Fruit fly (Drosophila melanogaster) whole organism, adult: ENCODE results near the gene ppk16.

Experiments used
- CG11617 ChIP-seq: fragments of 200-800 bp; sonication (Bioruptor generic); optimal IDR thresholded peaks from 2 replicates; lab custom pipeline; 2017; ENCODE audit warnings: mild to moderate bottlenecking, missing biosample characterization, missing genetic modification reagents, missing genetic modification characterization
- CG12768 ChIP-seq: fragments of 200-800 bp; sonication (Bioruptor generic); optimal IDR thresholded peaks from 2 replicates; lab custom pipeline; 2017; ENCODE audit warnings: missing biosample characterization, missing genetic modification characterization, mild to moderate bottlenecking, moderate library complexity, missing genetic modification reagents
- CG14711 ChIP-seq: fragments of 200-800 bp; sonication (Bioruptor generic); optimal IDR thresholded peaks from 2 replicates; lab custom pipeline; 2018; ENCODE audit warnings: missing biosample characterization, mild to moderate bottlenecking, missing genetic modification characterization, moderate library complexity
- CG1620 ChIP-seq: fragments of 200-800 bp; sonication (Bioruptor generic); optimal IDR thresholded peaks from 2 replicates; lab custom pipeline; 2016; ENCODE audit warnings: missing biosample characterization, missing genetic modification characterization
- CG33017 ChIP-seq: fragments of 200-800 bp; sonication (Bioruptor generic); optimal IDR thresholded peaks from 2 replicates; lab custom pipeline; 2018; ENCODE audit warnings: missing biosample characterization, mild to moderate bottlenecking, missing genetic modification characterization, moderate library complexity
- CG5204 ChIP-seq: fragments of 200-800 bp; sonication (Bioruptor generic); optimal IDR thresholded peaks from 2 replicates; lab custom pipeline; 2016; ENCODE audit warnings: missing biosample characterization, missing genetic modification characterization
- CG7045 ChIP-seq: fragments of 200-800 bp; sonication (Bioruptor generic); optimal IDR thresholded peaks from 2 replicates; lab custom pipeline; 2017; ENCODE audit warnings: missing biosample characterization, mild to moderate bottlenecking, missing genetic modification characterization
- CG7101 ChIP-seq: fragments of 200-800 bp; sonication (Bioruptor generic); optimal IDR thresholded peaks from 2 replicates; lab custom pipeline; 2018; ENCODE audit warnings: missing biosample characterization, mild to moderate bottlenecking, missing genetic modification characterization, moderate library complexity
- Clk ChIP-seq: fragments of 200-800 bp; sonication (Bioruptor generic); optimal IDR thresholded peaks from 2 replicates; lab custom pipeline; 2017; ENCODE audit warnings: missing biosample characterization, missing genetic modification characterization
- Crg-1 ChIP-seq: fragments of 200-800 bp; sonication (Bioruptor generic); optimal IDR thresholded peaks from 2 replicates; lab custom pipeline; 2016; ENCODE audit warnings: missing biosample characterization, missing genetic modification characterization
- Hr96 ChIP-seq: fragments of 200-800 bp; sonication (Bioruptor generic); optimal IDR thresholded peaks from 2 replicates; lab custom pipeline; 2016; ENCODE audit warnings: missing biosample characterization, missing genetic modification characterization
- Mnt ChIP-seq: fragments of 200-800 bp; sonication (Bioruptor generic); optimal IDR thresholded peaks from 2 replicates; lab custom pipeline; 2016; ENCODE audit warnings: missing biosample characterization, mild to moderate bottlenecking, missing genetic modification characterization
- bab1 ChIP-seq: fragments of 200-800 bp; sonication (Bioruptor generic); optimal IDR thresholded peaks from 3 replicates; lab custom pipeline; 2019; ENCODE audit warnings: missing biosample characterization, mild to moderate bottlenecking, missing genetic modification characterization, moderate library complexity
- cic ChIP-seq: fragments of 200-800 bp; sonication (Bioruptor generic); optimal IDR thresholded peaks from 2 replicates; lab custom pipeline; 2017; ENCODE audit warnings: missing biosample characterization, mild to moderate bottlenecking, missing genetic modification characterization, moderate library complexity
- cnc ChIP-seq, 2 experiments: fragments of >200 bp; optimal IDR thresholded peaks; 2 replicates each; lab custom pipeline; 2017
- kay ChIP-seq: fragments of 200-800 bp; sonication (Bioruptor generic); peaks from one replicate; lab custom pipeline; 2016; ENCODE audit warnings: missing biosample characterization, missing genetic modification characterization, borderline replicate concordance
- ovo ChIP-seq: fragments of 200-800 bp; sonication (Bioruptor generic); optimal IDR thresholded peaks from 2 replicates; lab custom pipeline; 2016; ENCODE audit warnings: missing biosample characterization, missing genetic modification characterization
- pad ChIP-seq: fragments of 200-800 bp; sonication (Bioruptor generic); optimal IDR thresholded peaks from 3 replicates; lab custom pipeline; 2017; ENCODE audit warnings: missing biosample characterization, missing genetic modification characterization, mild to moderate bottlenecking, moderate library complexity, missing genetic modification reagents
- tj ChIP-seq: fragments of 200-800 bp; sonication (Bioruptor generic); optimal IDR thresholded peaks from 3 replicates; lab custom pipeline; 2017; ENCODE audit warnings: missing biosample characterization, mild to moderate bottlenecking, missing genetic modification characterization, moderate library complexity
- toe ChIP-seq: fragments of 200-800 bp; sonication (Bioruptor generic); optimal IDR thresholded peaks from 2 replicates; lab custom pipeline; 2016; ENCODE audit warnings: missing biosample characterization, missing genetic modification characterization

The ppk16 gene

dm6 chr2L:9746236-9747225 lies 28.3 kb downstream of the ppk16 start, which contains the start of gene Nckx30C:
Nckx30C (minus strand) TSS chr2L:9746495.
- TF ChIP-seq CG33017 (tag; lab: Kevin White, UChicago) (no peak), CG14711 (no peak), CG1620 (GFP tag; lab: Kevin White, UChicago) (no peak)

dm6 chr2L:9744634-9745033 lies 30.2 kb downstream of the ppk16 start:
- TF ChIP-seq CG33017 (tag; lab: Kevin White, UChicago) (no peak), CG7045 (GFP tag; lab: Kevin White, UChicago) (no peak), cic (GFP tag; lab: Kevin White, UChicago) (no peak), CG12768 (no peak), Clk (no peak), pad (GFP tag; lab: Kevin White, UChicago) (no peak), CG5204 (GFP tag; lab: Kevin White, UChicago) (no peak), toe (no peak), bab1 (GFP tag; lab: Kevin White, UChicago) (no peak), tj (no peak)

dm6 chr2L:9743823-9744222 lies 31.0 kb downstream of the ppk16 start:
- no peak for TF ChIP-seq Crg-1 (GFP tag; lab: Kevin White, UChicago)
- TF ChIP-seq bab1 (GFP tag; lab: Kevin White, UChicago), result no peak
- TF ChIP-seq CG7045 (GFP tag; lab: Kevin White, UChicago), result no peak
- TF ChIP-seq cic (GFP tag; lab: Kevin White, UChicago), result no peak
- TF ChIP-seq kay, result no peak
- no peak for TF ChIP-seq CG12768
- no peak for TF ChIP-seq ovo (GFP tag; lab: Kevin White, UChicago)
- TF ChIP-seq Hr96, result no peak
- TF ChIP-seq CG1620 (GFP tag; lab: Kevin White, UChicago), result no peak
- TF ChIP-seq Clk, result no peak
- no peak for TF ChIP-seq cnc (optimal IDR thresholded peaks at IDR 0.05; lab: Kevin White, UChicago)
- no peak for TF ChIP-seq toe
- TF ChIP-seq CG33017 (tag; lab: Kevin White, UChicago), result no peak
- no peak for TF ChIP-seq CG7101 (tag; lab: Kevin White, UChicago)
- no peak for TF ChIP-seq pad (GFP tag; lab: Kevin White, UChicago)
- TF ChIP-seq Mnt, result no peak
- TF ChIP-seq tj, result no peak
- TF ChIP-seq CG11617, result no peak

dm6 chr2L:9739685-9740084 lies 35.1 kb downstream of the ppk16 start:
- TF ChIP-seq CG5204 (GFP tag; lab: Kevin White, UChicago), result no peak
- no peak for TF ChIP-seq ovo (GFP tag; lab: Kevin White, UChicago)
- no peak for TF ChIP-seq Hr96
- TF ChIP-seq Mnt, result no peak
- TF ChIP-seq CG11617, result no peak
- no peak for TF ChIP-seq cnc (optimal IDR thresholded peaks at IDR 0.05; lab: Kevin White, UChicago)
- no peak for TF ChIP-seq cic (GFP tag; lab: Kevin White, UChicago)
- no peak for TF ChIP-seq CG33017 (tag; lab: Kevin White, UChicago)
- TF ChIP-seq Crg-1 (GFP tag; lab: Kevin White, UChicago), result no peak
- TF ChIP-seq tj, result no peak
- no peak for TF ChIP-seq CG7101 (tag; lab: Kevin White, UChicago)
- TF ChIP-seq CG14711, result no peak

dm6 chr2L:9737803-9738202 lies 37.0 kb downstream of the ppk16 start:
- TF ChIP-seq CG7045 (GFP tag; lab: Kevin White, UChicago) (peak; percentile 34), toe (peak; percentile 16), Clk (no peak), CG7101 (tag; lab: Kevin White, UChicago) (peak; percentile 18), CG5204 (GFP tag; lab: Kevin White, UChicago) (peak; percentile 21), bab1 (GFP tag; lab: Kevin White, UChicago) (no peak), Mnt (no peak), kay (no peak), CG33017 (tag; lab: Kevin White, UChicago) (peak; percentile 15)

dm6 chr2L:9737360-9737759 lies 37.5 kb downstream of the ppk16 start:
- TF ChIP-seq CG1620 (GFP tag; lab: Kevin White, UChicago), result no peak
- no peak for TF ChIP-seq Clk
- no peak for TF ChIP-seq toe
- TF ChIP-seq kay, result peak; percentile 52
- no peak for TF ChIP-seq CG14711
- no peak for TF ChIP-seq ovo (GFP tag; lab: Kevin White, UChicago)

- no peak for TF ChIP-seq cic (GFP tag; lab: Kevin White, UChicago)
- TF ChIP-seq kay, result peak; percentile 85
Measured at dm6 chr2L:9736000-9736695, 38.7 kb downstream of the ppk16 start, which contains the start of gene CG13117. CG13117 (plus strand) TSS chr2L:9736645.
